Fruit fly (Drosophila melanogaster) whole organism, pupa: ENCODE data around the gene CG43322.

Experiments
- CG12605 ChIP-seq: fragments of 200-800 bp; sonication (Bioruptor generic); IDR thresholded peaks from 2 replicates; pipeline ENCODE4 v1.3.6; 2022; ENCODE audit warnings: missing biosample characterization, missing genetic modification characterization
- CG15710 ChIP-seq: fragments of 200-800 bp; sonication (Bioruptor generic); optimal IDR thresholded peaks from 2 replicates; lab custom pipeline; 2018; ENCODE audit warnings: missing biosample characterization, mild to moderate bottlenecking, missing genetic modification characterization, moderate library complexity
- CG17806 ChIP-seq: fragments of 200-800 bp; sonication (Bioruptor generic); optimal IDR thresholded peaks from 2 replicates; lab custom pipeline; 2018; ENCODE audit warnings: missing biosample characterization, mild to moderate bottlenecking, missing genetic modification characterization, moderate library complexity
- CG34367 ChIP-seq: fragments of 200-800 bp; sonication (Bioruptor generic); optimal IDR thresholded peaks from 2 replicates; lab custom pipeline; 2018; ENCODE audit warnings: missing biosample characterization, mild to moderate bottlenecking, missing genetic modification characterization
- D1 ChIP-seq: fragments of 200-800 bp; sonication (Bioruptor generic); optimal IDR thresholded peaks from 2 replicates; lab custom pipeline; 2018; ENCODE audit warnings: missing biosample characterization, mild to moderate bottlenecking, missing genetic modification characterization, moderate library complexity
- EcR ChIP-seq: fragments of 200-800 bp; sonication (Bioruptor generic); optimal IDR thresholded peaks from 3 replicates; lab custom pipeline; 2019; ENCODE audit warnings: missing biosample characterization, missing genetic modification characterization, mild to moderate bottlenecking, moderate library complexity, missing genetic modification reagents
- Ets98B ChIP-seq: fragments of 200-800 bp; sonication (Bioruptor generic); IDR thresholded peaks from 2 replicates; pipeline ENCODE4 v1.3.6; 2022; ENCODE audit warnings: missing biosample characterization, missing genetic modification characterization

DNA sequence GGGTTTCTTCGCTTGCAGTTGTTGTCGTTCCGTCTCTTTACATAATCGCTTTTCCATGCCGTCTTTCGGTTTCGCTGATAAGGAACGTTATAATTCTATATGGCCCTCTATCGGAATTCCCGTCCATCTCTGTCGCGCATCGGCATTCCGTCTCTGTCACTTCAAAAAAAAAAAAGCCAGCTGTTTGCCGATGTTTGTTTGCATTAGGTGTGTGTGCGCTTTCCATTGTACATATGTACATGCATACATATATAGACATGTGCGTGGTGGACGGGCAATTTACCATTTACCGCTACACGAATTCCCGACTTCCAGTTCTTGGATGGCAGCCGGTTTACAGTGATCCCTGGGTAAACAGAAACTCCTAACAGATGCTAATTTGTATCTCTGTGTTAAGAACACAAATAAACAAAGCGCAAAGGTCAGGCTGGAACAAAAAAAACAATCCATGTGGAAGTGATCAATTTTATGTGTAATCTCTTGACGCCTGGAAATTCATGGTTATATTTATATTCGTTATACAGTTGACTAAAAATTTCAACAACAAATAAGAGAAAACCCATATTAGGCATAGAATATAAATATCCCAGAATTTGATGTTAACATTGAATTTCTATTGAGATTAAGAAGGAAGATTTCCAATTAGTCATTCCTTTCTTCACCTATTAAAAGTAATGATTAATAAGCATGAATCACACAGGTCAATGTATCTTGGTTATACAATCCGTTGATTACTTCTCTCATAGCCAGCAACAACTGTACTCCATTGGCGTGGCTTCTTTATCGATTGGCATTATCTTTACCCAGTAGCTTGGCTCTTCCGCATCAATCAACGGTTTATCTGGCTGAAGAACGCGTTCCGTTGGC is 30.1 kb downstream of the CG43322 start:
- TF ChIP-seq CG12605 (GFP tag; lab: Robert Waterston, UW) = no peak
- TF ChIP-seq EcR (GFP tag; lab: Kevin White, UChicago) = no peak
- peak; percentile 38; the same call in 1 of the 2 replicates for TF ChIP-seq Ets98B (GFP tag; lab: Robert Waterston, UW)
- peak; percentile 19 for TF ChIP-seq CG15710
- TF ChIP-seq CG17806 (tag; lab: Kevin White, UChicago) = no peak
- no peak for TF ChIP-seq CG34367 (tag; lab: Kevin White, UChicago)
- no peak for TF ChIP-seq D1 (tag; lab: Kevin White, UChicago)
